Worm (Caenorhabditis elegans) whole organism, L4 larva: ENCODE measurements around the gene fkb-4.

ENCODE experiments used
- R02D3.7 ChIP-seq: fragments of 150-350 bp; sonication (generic microtip); optimal IDR thresholded peaks from 3 replicates; lab custom pipeline; 2014; ENCODE audit warnings: missing biosample characterization, missing genetic modification characterization
- Y48G9A.11 ChIP-seq: fragments of 200-800 bp; sonication (Bioruptor generic); IDR thresholded peaks from 2 replicates; pipeline ENCODE4 v1.3.6; 2022; ENCODE audit warnings: missing genetic modification reagents, missing genetic modification characterization, missing compliant biosample characterization
- ama-1 ChIP-seq: fragments of 150-350 bp; optimal IDR thresholded peaks from 2 replicates; lab custom pipeline; 2014; ENCODE audit warnings: inconsistent platforms, mixed read lengths
- fkh-10 ChIP-seq: fragments of 150-350 bp; optimal IDR thresholded peaks from 2 replicates; lab custom pipeline; 2014; ENCODE audit warnings: missing biosample characterization, missing genetic modification reagents, missing genetic modification characterization
- lin-29 ChIP-seq: fragments of 200-800 bp; sonication (Bioruptor generic); IDR thresholded peaks from 2 replicates; pipeline ENCODE4 v1.3.6; 2022; ENCODE audit warnings: missing genetic modification reagents, missing genetic modification characterization, missing compliant biosample characterization
- nhr-11 ChIP-seq: fragments of 150-350 bp; optimal IDR thresholded peaks from 2 replicates; lab custom pipeline; 2014; ENCODE audit warnings: missing biosample characterization, missing genetic modification characterization
- nhr-237 ChIP-seq: sonication (generic microtip); optimal IDR thresholded peaks from 2 replicates; lab custom pipeline; 2017; ENCODE audit warnings: missing biosample characterization, missing genetic modification characterization
- nhr-28 ChIP-seq: fragments of 150-350 bp; optimal IDR thresholded peaks from 2 replicates; lab custom pipeline; 2014; ENCODE audit warnings: missing biosample characterization, missing genetic modification characterization
- nhr-76 ChIP-seq: fragments of 150-350 bp; optimal IDR thresholded peaks from 2 replicates; lab custom pipeline; 2014; ENCODE audit warnings: missing biosample characterization, missing genetic modification characterization
- pha-4 ChIP-seq, 2 experiments: fragments of 150-350 bp in 1 of 2; fragments of 200-800 bp in 1 of 2; sonication (Bioruptor generic) in 1 of 2; IDR thresholded peaks in 1 of 2; optimal IDR thresholded peaks in 1 of 2; 2 replicates each; pipeline versions ENCODE4 v1.3.6 to Lab custom; 2014 to 2022; ENCODE audit warnings: missing genetic modification characterization in 2 of 2, missing genetic modification reagents in 2 of 2, missing biosample characterization in 1 of 2, missing compliant biosample characterization in 1 of 2
- unc-62 ChIP-seq, 3 experiments: fragments of 150-350 bp in 1 of 3; sonication (generic microtip); optimal IDR thresholded peaks in 2 of 3; peaks in 1 of 3; 1 replicate in 1 of 3; 2 replicates in 2 of 3; lab custom pipeline; 2014 to 2017; ENCODE audit warnings: missing biosample characterization in 3 of 3, missing genetic modification characterization in 3 of 3, missing genetic modification reagents in 3 of 3, missing genotype in 1 of 3
- zag-1 ChIP-seq: fragments of 150-350 bp; optimal IDR thresholded peaks from 2 replicates; lab custom pipeline; 2014; ENCODE audit warnings: missing biosample characterization, missing genetic modification characterization

- TF ChIP-seq nhr-11 (no peak), R02D3.7 (tag; lab: Kevin White, UChicago) (no peak), nhr-237 (tag; lab: Kevin White, UChicago) (no peak), zag-1 (tag; lab: Kevin White, UChicago) (no peak), unc-62 (GFP tag; optimal IDR thresholded peaks at IDR 0.05 in 1 of 2; lab: Kevin White, UChicago) (no peak), unc-62 (tag; optimal IDR thresholded peaks at IDR 0.05; lab: Kevin White, UChicago) (no peak), nhr-76 (no peak), fkh-10 (no peak), ama-1 (lab: Kevin White, UChicago) (no peak), pha-4 (GFP tag; IDR thresholded peaks at IDR 0.05; lab: Robert Waterston, UW) (no peak), pha-4 (tag; optimal IDR thresholded peaks at IDR 0.05; lab: Kevin White, UChicago) (no peak), nhr-28 (tag; lab: Kevin White, UChicago) (no peak), Y48G9A.11 (GFP tag; lab: Robert Waterston, UW) (no peak), lin-29 (GFP tag; lab: Robert Waterston, UW) (no peak)
Observed at ce11 chrV:12809876-12810275, 22.9 kb upstream of the fkb-4 start, which contains the start of gene ZC443.1.
